Fruit fly (Drosophila melanogaster) whole organism, embryonic: ENCODE measurements around the gene CG15196.
A peak's percentile ranks its signal among the peaks of the same experiment; 100 is the strongest.

Experiments used
- ATbp ChIP-seq: fragments of 200-800 bp; sonication (Bioruptor generic); optimal IDR thresholded peaks from 2 replicates; lab custom pipeline; 2017; ENCODE audit warnings: missing biosample characterization, mild to moderate bottlenecking, missing genetic modification characterization, missing genetic modification reagents
- Antp ChIP-seq: fragments of 200-800 bp; sonication (Bioruptor generic); optimal IDR thresholded peaks from 3 replicates; lab custom pipeline; 2016; ENCODE audit warnings: missing biosample characterization, missing genetic modification characterization
- CG10979 ChIP-seq: fragments of 200-800 bp; sonication (Bioruptor generic); optimal IDR thresholded peaks from 2 replicates; lab custom pipeline; 2018; ENCODE audit warnings: missing biosample characterization, mild to moderate bottlenecking, missing genetic modification characterization, moderate library complexity
- CG11560 ChIP-seq: fragments of 200-800 bp; sonication (Bioruptor generic); IDR thresholded peaks from 3 replicates; pipeline ENCODE4 v1.3.6; 2022; ENCODE audit warnings: missing biosample characterization, missing genetic modification characterization
- CG11696 ChIP-seq: fragments of 200-800 bp; sonication (Bioruptor generic); IDR thresholded peaks from 2 replicates; pipeline ENCODE4 v1.3.6; 2022; ENCODE audit warnings: missing biosample characterization, missing genetic modification characterization
- CG12659 ChIP-seq: fragments of 200-800 bp; sonication (Bioruptor generic); optimal IDR thresholded peaks from 3 replicates; lab custom pipeline; 2017; ENCODE audit warnings: mild to moderate bottlenecking, missing biosample characterization, missing genetic modification reagents, missing genetic modification characterization
- CG13775 ChIP-seq: fragments of 200-800 bp; sonication (Bioruptor generic); optimal IDR thresholded peaks from 3 replicates; lab custom pipeline; 2017; ENCODE audit warnings: missing biosample characterization, mild to moderate bottlenecking, missing genetic modification characterization
- CG13894 ChIP-seq: fragments of 200-800 bp; sonication (Bioruptor generic); optimal IDR thresholded peaks from 3 replicates; lab custom pipeline; 2018; ENCODE audit warnings: missing biosample characterization, mild to moderate bottlenecking, missing genetic modification characterization, moderate library complexity
- CG14710 ChIP-seq: fragments of 200-800 bp; sonication (Bioruptor generic); optimal IDR thresholded peaks from 3 replicates; lab custom pipeline; 2019; ENCODE audit warnings: missing biosample characterization, mild to moderate bottlenecking, missing genetic modification characterization, moderate library complexity
- CG15073 ChIP-seq: fragments of 200-800 bp; sonication (Bioruptor generic); optimal IDR thresholded peaks from 2 replicates; lab custom pipeline; 2016; ENCODE audit warnings: missing biosample characterization, missing genetic modification characterization
- CG17612 ChIP-seq: fragments of 200-800 bp; sonication (Bioruptor generic); IDR thresholded peaks from 2 replicates; pipeline ENCODE4 v1.3.6; 2022; ENCODE audit warnings: missing biosample characterization, missing genetic modification characterization
- CG18599 ChIP-seq: fragments of 200-800 bp; sonication (Bioruptor generic); optimal IDR thresholded peaks from 3 replicates; lab custom pipeline; 2017; ENCODE audit warnings: missing biosample characterization, missing genetic modification characterization, mild to moderate bottlenecking, moderate library complexity, missing genetic modification reagents
- CG31441 ChIP-seq: fragments of 200-800 bp; sonication (Bioruptor generic); IDR thresholded peaks from 2 replicates; pipeline ENCODE4 v1.3.6; 2022; ENCODE audit warnings: missing biosample characterization, missing genetic modification characterization
- CG32532 ChIP-seq: fragments of 200-800 bp; sonication (Bioruptor generic); IDR thresholded peaks from 2 replicates; pipeline ENCODE4 v1.3.6; 2022; ENCODE audit warnings: missing biosample characterization, missing genetic modification characterization
- CG34376 ChIP-seq: fragments of 200-800 bp; sonication (Bioruptor generic); optimal IDR thresholded peaks from 2 replicates; lab custom pipeline; 2018; ENCODE audit warnings: missing biosample characterization, mild to moderate bottlenecking, missing genetic modification characterization
- CG4424 ChIP-seq: fragments of 200-800 bp; sonication (Bioruptor generic); optimal IDR thresholded peaks from 3 replicates; lab custom pipeline; 2016; ENCODE audit warnings: missing biosample characterization, missing genetic modification characterization
- CG8765 ChIP-seq: fragments of 200-800 bp; sonication (Bioruptor generic); IDR thresholded peaks from 2 replicates; pipeline ENCODE4 v1.3.6; 2022; ENCODE audit warnings: missing biosample characterization, missing genetic modification characterization
- CG8924 ChIP-seq: fragments of 200-800 bp; optimal IDR thresholded peaks from 3 replicates; lab custom pipeline; 2019; ENCODE audit warnings: missing biosample characterization, mild to moderate bottlenecking, missing genetic modification characterization, moderate library complexity
- CG9609 ChIP-seq: fragments of 200-800 bp; sonication (Bioruptor generic); optimal IDR thresholded peaks from 3 replicates; lab custom pipeline; 2016; ENCODE audit warnings: missing biosample characterization, missing genetic modification characterization
- CG9817 ChIP-seq: fragments of 200-800 bp; sonication (Bioruptor generic); optimal IDR thresholded peaks from 2 replicates; lab custom pipeline; 2018; ENCODE audit warnings: missing biosample characterization, mild to moderate bottlenecking, missing genetic modification characterization, moderate library complexity
- CkIIα-i1 ChIP-seq: fragments of 200-800 bp; sonication (Bioruptor generic); IDR thresholded peaks from 2 replicates; pipeline ENCODE4 v1.3.6; 2022; ENCODE audit warnings: missing biosample characterization, missing genetic modification characterization
- CrebB ChIP-seq: fragments of 200-800 bp; sonication (Bioruptor generic); optimal IDR thresholded peaks from 3 replicates; lab custom pipeline; 2018; ENCODE audit warnings: missing biosample characterization, mild to moderate bottlenecking, missing genetic modification characterization
- H2.0 ChIP-seq: fragments of 200-800 bp; sonication (Bioruptor generic); IDR thresholded peaks from 2 replicates; pipeline ENCODE4 v1.3.6; 2022; ENCODE audit warnings: missing biosample characterization, missing genetic modification characterization
- HLH4C ChIP-seq: fragments of 200-800 bp; sonication (Bioruptor generic); IDR thresholded peaks from 3 replicates; pipeline ENCODE4 v1.3.6; 2022; ENCODE audit warnings: missing biosample characterization, missing genetic modification characterization; ENCODE audit not compliant: partially characterized antibody
- Hand ChIP-seq: fragments of 200-800 bp; sonication (Bioruptor generic); optimal IDR thresholded peaks from 2 replicates; lab custom pipeline; 2017; ENCODE audit warnings: mild to moderate bottlenecking, missing biosample characterization, missing genetic modification reagents, missing genetic modification characterization
- Hr3 ChIP-seq: fragments of 200-800 bp; sonication (Bioruptor generic); optimal IDR thresholded peaks from 3 replicates; lab custom pipeline; 2016; ENCODE audit warnings: missing biosample characterization, missing genetic modification characterization
- Hr51 ChIP-seq, 2 experiments: fragments of 200-800 bp; sonication (Bioruptor generic); optimal IDR thresholded peaks; 2 replicates in 1 of 2; 3 replicates in 1 of 2; lab custom pipeline; 2016 to 2018; ENCODE audit warnings: missing biosample characterization in 2 of 2, missing genetic modification characterization in 2 of 2, mild to moderate bottlenecking in 1 of 2, moderate library complexity in 1 of 2
- Myb ChIP-seq: fragments of 200-800 bp; sonication (Bioruptor generic); optimal IDR thresholded peaks from 2 replicates; lab custom pipeline; 2016; ENCODE audit warnings: missing biosample characterization, missing genetic modification characterization
- Oli ChIP-seq: fragments of 200-800 bp; sonication (Bioruptor generic); optimal IDR thresholded peaks from 2 replicates; lab custom pipeline; 2018; ENCODE audit warnings: missing biosample characterization, mild to moderate bottlenecking, missing genetic modification characterization, moderate library complexity
- Ptx1 ChIP-seq: fragments of 200-800 bp; sonication (Bioruptor generic); IDR thresholded peaks from 2 replicates; pipeline ENCODE4 v1.3.6; 2022; ENCODE audit warnings: missing biosample characterization, missing genetic modification characterization
- Sox102F ChIP-seq: fragments of 200-800 bp; sonication (Bioruptor generic); optimal IDR thresholded peaks from 2 replicates; lab custom pipeline; 2018; ENCODE audit warnings: missing biosample characterization, mild to moderate bottlenecking, missing genetic modification characterization, moderate library complexity
- Sry-β ChIP-seq: fragments of 200-800 bp; sonication (Bioruptor generic); optimal IDR thresholded peaks from 2 replicates; lab custom pipeline; 2018; ENCODE audit warnings: missing biosample characterization, mild to moderate bottlenecking, missing genetic modification characterization, moderate library complexity
- TFAM ChIP-seq: fragments of 200-800 bp; sonication (Bioruptor generic); optimal IDR thresholded peaks from 2 replicates; lab custom pipeline; 2017; ENCODE audit warnings: missing biosample characterization, missing genetic modification characterization, inconsistent platforms
- Xrp1 ChIP-seq: fragments of 200-800 bp; sonication (Bioruptor generic); IDR thresholded peaks from 2 replicates; pipeline ENCODE4 v1.3.6; 2022; ENCODE audit warnings: missing biosample characterization, missing genetic modification characterization
- ac ChIP-seq: fragments of 200-800 bp; sonication (Bioruptor generic); optimal IDR thresholded peaks from 3 replicates; lab custom pipeline; 2017; ENCODE audit warnings: missing biosample characterization, mild to moderate bottlenecking, missing genetic modification characterization
- amos ChIP-seq: fragments of 200-800 bp; sonication (Bioruptor generic); IDR thresholded peaks from 2 replicates; pipeline ENCODE4 v1.3.6; 2022; ENCODE audit warnings: missing biosample characterization, missing genetic modification characterization; ENCODE audit not compliant: partially characterized antibody
- crc ChIP-seq: fragments of 200-800 bp; sonication (Bioruptor generic); optimal IDR thresholded peaks from 2 replicates; lab custom pipeline; 2016; ENCODE audit warnings: missing biosample characterization, missing genetic modification characterization
- dimm ChIP-seq: fragments of 200-800 bp; sonication (Bioruptor generic); IDR thresholded peaks from 2 replicates; pipeline ENCODE4 v1.3.6; 2022; ENCODE audit warnings: missing biosample characterization, missing genetic modification characterization
- dm ChIP-seq: fragments of 200-800 bp; sonication (Bioruptor generic); optimal IDR thresholded peaks from 3 replicates; lab custom pipeline; 2016; ENCODE audit warnings: missing biosample characterization, missing genetic modification characterization
- ewg ChIP-seq: fragments of 200-800 bp; sonication (Bioruptor generic); optimal IDR thresholded peaks from 3 replicates; lab custom pipeline; 2017; ENCODE audit warnings: mild to moderate bottlenecking, missing biosample characterization, missing genetic modification reagents, missing genetic modification characterization
- h ChIP-seq: fragments of >200 bp; optimal IDR thresholded peaks from 2 replicates; lab custom pipeline; 2017
- ham ChIP-seq: fragments of 200-800 bp; sonication (Bioruptor generic); IDR thresholded peaks from 2 replicates; pipeline ENCODE4 v1.3.6; 2022; ENCODE audit warnings: missing biosample characterization, missing genetic modification characterization
- mirr ChIP-seq: fragments of 200-800 bp; sonication (Bioruptor generic); optimal IDR thresholded peaks from 3 replicates; lab custom pipeline; 2018; ENCODE audit warnings: missing biosample characterization, mild to moderate bottlenecking, missing genetic modification characterization
- pan ChIP-seq, 4 experiments: fragments of >200 bp in 3 of 4; fragments of 200-800 bp in 1 of 4; sonication (Bioruptor generic) in 1 of 4; optimal IDR thresholded peaks in 3 of 4; IDR thresholded peaks in 1 of 4; 2 replicates each; pipeline versions ENCODE4 v1.3.6 to Lab custom; 2017 to 2022; ENCODE audit warnings: missing biosample characterization in 2 of 4, missing genetic modification characterization in 2 of 4, mixed read lengths in 1 of 4
- peb ChIP-seq: fragments of 200-800 bp; sonication (Bioruptor generic); IDR thresholded peaks from 2 replicates; pipeline ENCODE4 v1.3.6; 2022; ENCODE audit warnings: missing biosample characterization, missing genetic modification characterization
- repo ChIP-seq: fragments of 200-800 bp; sonication (Bioruptor generic); optimal IDR thresholded peaks from 2 replicates; lab custom pipeline; 2016; ENCODE audit warnings: missing biosample characterization, missing genetic modification characterization
- sug ChIP-seq: fragments of 200-800 bp; optimal IDR thresholded peaks from 2 replicates; lab custom pipeline; 2019; ENCODE audit warnings: missing biosample characterization, mild to moderate bottlenecking, missing genetic modification characterization, moderate library complexity
- tin ChIP-seq: fragments of 200-800 bp; sonication (Bioruptor generic); optimal IDR thresholded peaks from 3 replicates; lab custom pipeline; 2016; ENCODE audit warnings: missing biosample characterization, missing genetic modification characterization
- zf30C ChIP-seq: fragments of 200-800 bp; sonication (Bioruptor generic); optimal IDR thresholded peaks from 3 replicates; lab custom pipeline; 2018; ENCODE audit warnings: missing biosample characterization, mild to moderate bottlenecking, missing genetic modification characterization

Gene CG15196

dm6 chrX:11441829-11442634 lies 32.3 kb downstream of the CG15196 start, which contains the start of gene Sk1 (continued):
- TF ChIP-seq CG9817 (tag; lab: Kevin White, UChicago), result no peak
- TF ChIP-seq Sry-β (GFP tag; lab: Kevin White, UChicago), result no peak
- TF ChIP-seq peb (GFP tag; lab: Robert Waterston, UW), result no peak
- TF ChIP-seq CG15073 (GFP tag; lab: Kevin White, UChicago), result no peak
- no peak for TF ChIP-seq Oli (tag; lab: Kevin White, UChicago)
- TF ChIP-seq CG8924 (tag; lab: Kevin White, UChicago), result no peak
- no peak for TF ChIP-seq amos (GFP tag; lab: Robert Waterston, UW)
- peak in 1 of 2 experiments; percentile 4 for TF ChIP-seq Hr51 (GFP tag; optimal IDR thresholded peaks at IDR 0.05; lab: Kevin White, UChicago)
- no peak for TF ChIP-seq CrebB (tag; lab: Kevin White, UChicago)
- TF ChIP-seq CG31441 (GFP tag; lab: Robert Waterston, UW), result no peak
- TF ChIP-seq ewg (GFP tag; lab: Kevin White, UChicago), result no peak
- no peak for TF ChIP-seq CG10979
- no peak for TF ChIP-seq CG11696 (GFP tag; lab: Robert Waterston, UW)
- TF ChIP-seq h, result no peak
- peak; percentile 86 for TF ChIP-seq ATbp (GFP tag; lab: Kevin White, UChicago)
- TF ChIP-seq H2.0 (GFP tag; lab: Robert Waterston, UW), result no peak
- TF ChIP-seq Xrp1 (GFP tag; lab: Robert Waterston, UW), result peak; percentile 18; the same call in 1 of the 2 replicates
- no peak for TF ChIP-seq CG14710 (tag; lab: Kevin White, UChicago)
- TF ChIP-seq CG13775, result no peak
- TF ChIP-seq CG12659 (GFP tag; lab: Kevin White, UChicago), result no peak
- no peak for TF ChIP-seq tin (GFP tag; lab: Kevin White, UChicago)
- TF ChIP-seq CG13894 (tag; lab: Kevin White, UChicago), result peak; percentile 22
- no peak for TF ChIP-seq Antp (GFP tag; lab: Kevin White, UChicago)
- TF ChIP-seq sug, result peak; percentile 34
- no peak for TF ChIP-seq CG11560 (tag; lab: Robert Waterston, UW)
- no peak for TF ChIP-seq Ptx1
- TF ChIP-seq CG32532 (GFP tag; lab: Robert Waterston, UW), result no peak
- TF ChIP-seq crc (GFP tag; lab: Kevin White, UChicago), result no peak
- no peak for TF ChIP-seq HLH4C (GFP tag; lab: Robert Waterston, UW)
- no peak for TF ChIP-seq Hand (GFP tag; lab: Kevin White, UChicago)
- TF ChIP-seq repo, result no peak
- no peak for TF ChIP-seq ac
- TF ChIP-seq Myb (GFP tag; lab: Kevin White, UChicago), result no peak
- TF ChIP-seq TFAM (GFP tag; lab: Kevin White, UChicago), result no peak
- TF ChIP-seq Sox102F (GFP tag; lab: Kevin White, UChicago), result peak; percentile 23
- TF ChIP-seq ham (GFP tag; lab: Robert Waterston, UW), result no peak
- TF ChIP-seq Hr3 (GFP tag; lab: Kevin White, UChicago), result no peak
- no peak for TF ChIP-seq CG8765 (GFP tag; lab: Robert Waterston, UW)
- no peak for TF ChIP-seq pan (optimal IDR thresholded peaks at IDR 0.05; lab: Kevin White, UChicago)
- TF ChIP-seq pan (GFP tag; optimal IDR thresholded peaks at IDR 0.05 in 1 of 2, IDR thresholded peaks at IDR 0.05 in 1 of 2), result peak in 1 of 2 experiments; percentile 11
- TF ChIP-seq CkIIα-i1 (GFP tag; lab: Robert Waterston, UW), result no peak
- peak; percentile 51 for TF ChIP-seq zf30C (GFP tag; lab: Kevin White, UChicago)
- TF ChIP-seq CG17612 (GFP tag; lab: Robert Waterston, UW), result no peak
- no peak for TF ChIP-seq dm (GFP tag; lab: Kevin White, UChicago)
- TF ChIP-seq mirr (GFP tag; lab: Kevin White, UChicago), result peak; percentile 84
- no peak for TF ChIP-seq dimm (GFP tag; lab: Robert Waterston, UW)
- TF ChIP-seq CG18599 (GFP tag; lab: Kevin White, UChicago), result peak; percentile 7
- TF ChIP-seq CG34376 (GFP tag; lab: Kevin White, UChicago), result peak; percentile 88
- no peak for TF ChIP-seq CG9609 (GFP tag; lab: Kevin White, UChicago)
- TF ChIP-seq CG4424 (GFP tag; lab: Kevin White, UChicago), result no peak
